Fruit fly (Drosophila melanogaster) whole organism, embryonic: ENCODE data around the gene alpha-Est8.

ENCODE experiments used
- Adf1 ChIP-seq: fragments of 200-800 bp; sonication (Bioruptor generic); IDR thresholded peaks from 2 replicates; pipeline ENCODE4 v1.3.6; 2022; ENCODE audit warnings: missing biosample characterization, missing genetic modification characterization
- BEAF-32 ChIP-seq: fragments of 200-800 bp; sonication (Bioruptor generic); optimal IDR thresholded peaks from 3 replicates; lab custom pipeline; 2017; ENCODE audit warnings: missing biosample characterization, missing genetic modification characterization, mild to moderate bottlenecking, moderate library complexity, missing genetic modification reagents
- CG10959 ChIP-seq: fragments of 200-800 bp; sonication (Bioruptor generic); IDR thresholded peaks from 2 replicates; pipeline ENCODE4 v1.3.6; 2022; ENCODE audit warnings: missing biosample characterization, missing genetic modification characterization
- CG10979 ChIP-seq: fragments of 200-800 bp; sonication (Bioruptor generic); optimal IDR thresholded peaks from 2 replicates; lab custom pipeline; 2018; ENCODE audit warnings: missing biosample characterization, mild to moderate bottlenecking, missing genetic modification characterization, moderate library complexity
- CG11247 ChIP-seq: fragments of 200-800 bp; sonication (Bioruptor generic); IDR thresholded peaks from 2 replicates; pipeline ENCODE4 v1.3.6; 2022; ENCODE audit warnings: missing biosample characterization, missing genetic modification characterization
- CG13296 ChIP-seq: fragments of 200-800 bp; sonication (Bioruptor generic); optimal IDR thresholded peaks from 3 replicates; lab custom pipeline; 2018; ENCODE audit warnings: missing biosample characterization, mild to moderate bottlenecking, missing genetic modification characterization
- CG14050 ChIP-seq: fragments of 200-800 bp; sonication (Bioruptor generic); IDR thresholded peaks from 3 replicates; pipeline ENCODE4 v1.3.6; 2022; ENCODE audit warnings: missing biosample characterization, missing genetic modification characterization
- CG14441 ChIP-seq: fragments of 200-800 bp; sonication (Bioruptor generic); IDR thresholded peaks from 2 replicates; pipeline ENCODE4 v1.3.6; 2022; ENCODE audit warnings: missing biosample characterization, missing genetic modification characterization
- CG18599 ChIP-seq: fragments of 200-800 bp; sonication (Bioruptor generic); optimal IDR thresholded peaks from 3 replicates; lab custom pipeline; 2017; ENCODE audit warnings: missing biosample characterization, missing genetic modification characterization, mild to moderate bottlenecking, moderate library complexity, missing genetic modification reagents
- CG2712 ChIP-seq: fragments of 200-800 bp; optimal IDR thresholded peaks from 3 replicates; lab custom pipeline; 2019; ENCODE audit warnings: missing biosample characterization, mild to moderate bottlenecking, missing genetic modification characterization, moderate library complexity
- CG31224 ChIP-seq: fragments of 200-800 bp; sonication (Bioruptor generic); IDR thresholded peaks from 2 replicates; pipeline ENCODE4 v1.3.6; 2022; ENCODE audit warnings: missing biosample characterization, missing genetic modification characterization
- CG31388 ChIP-seq: fragments of 200-800 bp; sonication (Bioruptor generic); optimal IDR thresholded peaks from 2 replicates; lab custom pipeline; 2016; ENCODE audit warnings: missing biosample characterization, missing genetic modification characterization
- CG3281 ChIP-seq: fragments of 200-800 bp; sonication (Bioruptor generic); optimal IDR thresholded peaks from 3 replicates; lab custom pipeline; 2017; ENCODE audit warnings: missing biosample characterization, mild to moderate bottlenecking, missing genetic modification characterization
- CG7357 ChIP-seq: fragments of 200-800 bp; sonication (Bioruptor generic); IDR thresholded peaks from 3 replicates; pipeline ENCODE4 v1.3.6; 2022; ENCODE audit warnings: missing biosample characterization, missing genetic modification characterization
- CG7372 ChIP-seq: fragments of 200-800 bp; sonication (Bioruptor generic); IDR thresholded peaks from 2 replicates; pipeline ENCODE4 v1.3.6; 2022; ENCODE audit warnings: missing biosample characterization, missing genetic modification characterization
- CG7963 ChIP-seq: fragments of 200-800 bp; sonication (Bioruptor generic); IDR thresholded peaks from 3 replicates; pipeline ENCODE4 v1.3.6; 2022; ENCODE audit warnings: missing biosample characterization, missing genetic modification characterization; ENCODE audit not compliant: partially characterized antibody
- CG8290 ChIP-seq, 3 experiments: fragments of 200-800 bp; sonication (Bioruptor generic); optimal IDR thresholded peaks; 2 replicates each; lab custom pipeline; 2016 to 2019; ENCODE audit warnings: missing biosample characterization in 3 of 3, missing genetic modification characterization in 3 of 3, mild to moderate bottlenecking in 2 of 3, moderate library complexity in 1 of 3
- Doc2 ChIP-seq: fragments of 200-800 bp; sonication (Bioruptor generic); IDR thresholded peaks from 2 replicates; pipeline ENCODE4 v1.3.6; 2022; ENCODE audit warnings: missing biosample characterization, missing genetic modification characterization
- Fer2 ChIP-seq: fragments of 200-800 bp; sonication (Bioruptor generic); optimal IDR thresholded peaks from 2 replicates; lab custom pipeline; 2018; ENCODE audit warnings: missing biosample characterization, mild to moderate bottlenecking, missing genetic modification characterization, moderate library complexity
- HLH3B ChIP-seq: fragments of 200-800 bp; sonication (Bioruptor generic); IDR thresholded peaks from 2 replicates; pipeline ENCODE4 v1.3.6; 2022; ENCODE audit warnings: missing biosample characterization, missing genetic modification characterization
- Hr51 ChIP-seq, 2 experiments: fragments of 200-800 bp; sonication (Bioruptor generic); optimal IDR thresholded peaks; 2 replicates in 1 of 2; 3 replicates in 1 of 2; lab custom pipeline; 2016 to 2018; ENCODE audit warnings: missing biosample characterization in 2 of 2, missing genetic modification characterization in 2 of 2, mild to moderate bottlenecking in 1 of 2, moderate library complexity in 1 of 2
- Meics ChIP-seq: fragments of 200-800 bp; sonication (Bioruptor generic); optimal IDR thresholded peaks from 2 replicates; lab custom pipeline; 2017; ENCODE audit warnings: missing biosample characterization, mild to moderate bottlenecking, missing genetic modification characterization
- Pdp1 ChIP-seq, 2 experiments: fragments of 200-800 bp; sonication (Bioruptor generic); optimal IDR thresholded peaks; 3 replicates each; lab custom pipeline; 2016; ENCODE audit warnings: missing biosample characterization in 2 of 2, missing genetic modification characterization in 2 of 2, mild to moderate bottlenecking in 1 of 2, moderate library complexity in 1 of 2
- Ravus ChIP-seq: fragments of 200-800 bp; sonication (Bioruptor generic); IDR thresholded peaks from 2 replicates; pipeline ENCODE4 v1.3.6; 2022; ENCODE audit warnings: missing biosample characterization, missing genetic modification characterization
- Rfx ChIP-seq: fragments of 200-800 bp; sonication (Bioruptor generic); IDR thresholded peaks from 2 replicates; pipeline ENCODE4 v1.3.6; 2022; ENCODE audit warnings: missing biosample characterization, missing genetic modification characterization
- Sox100B ChIP-seq: fragments of 200-800 bp; sonication (Bioruptor generic); optimal IDR thresholded peaks from 3 replicates; lab custom pipeline; 2018; ENCODE audit warnings: missing biosample characterization, mild to moderate bottlenecking, missing genetic modification characterization
- chm ChIP-seq: fragments of 200-800 bp; sonication (Bioruptor generic); IDR thresholded peaks from 2 replicates; pipeline ENCODE4 v1.3.6; 2022; ENCODE audit warnings: missing biosample characterization, missing genetic modification characterization
- crol ChIP-seq: fragments of 200-800 bp; sonication (Bioruptor generic); IDR thresholded peaks from 2 replicates; pipeline ENCODE4 v1.3.6; 2022; ENCODE audit warnings: missing biosample characterization, missing genetic modification characterization
- dati ChIP-seq: fragments of 200-800 bp; sonication (Bioruptor generic); IDR thresholded peaks from 2 replicates; pipeline ENCODE4 v1.3.6; 2022; ENCODE audit warnings: missing biosample characterization, missing genetic modification characterization
- disco-r ChIP-seq: fragments of 200-800 bp; sonication (Bioruptor generic); optimal IDR thresholded peaks from 2 replicates; lab custom pipeline; 2016; ENCODE audit warnings: missing biosample characterization, missing genetic modification characterization
- dmrt99B ChIP-seq: fragments of 200-800 bp; sonication (Bioruptor generic); optimal IDR thresholded peaks from 2 replicates; lab custom pipeline; 2018; ENCODE audit warnings: missing biosample characterization, mild to moderate bottlenecking, missing genetic modification characterization, moderate library complexity
- dpn ChIP-seq, 2 experiments: fragments of 200-800 bp; sonication (Bioruptor generic); optimal IDR thresholded peaks; 3 replicates each; lab custom pipeline; 2016; ENCODE audit warnings: missing biosample characterization in 2 of 2, missing genetic modification characterization in 2 of 2
- eve ChIP-seq, 2 experiments: fragments of >200 bp; optimal IDR thresholded peaks; 2 replicates each; lab custom pipeline; 2017; ENCODE audit warnings: missing biosample characterization in 2 of 2, missing genetic modification characterization in 2 of 2
- eyg ChIP-seq: fragments of 200-800 bp; sonication (Bioruptor generic); optimal IDR thresholded peaks from 3 replicates; lab custom pipeline; 2016; ENCODE audit warnings: missing biosample characterization, missing genetic modification characterization
- fd3F ChIP-seq: fragments of 200-800 bp; sonication (Bioruptor generic); optimal IDR thresholded peaks from 2 replicates; lab custom pipeline; 2018; ENCODE audit warnings: missing biosample characterization, mild to moderate bottlenecking, missing genetic modification characterization, moderate library complexity
- gcm2 ChIP-seq: fragments of 200-800 bp; sonication (Bioruptor generic); optimal IDR thresholded peaks from 2 replicates; lab custom pipeline; 2016; ENCODE audit warnings: missing biosample characterization, missing genetic modification characterization
- gfzf ChIP-seq: fragments of 200-800 bp; sonication (Bioruptor generic); optimal IDR thresholded peaks from 2 replicates; lab custom pipeline; 2016; ENCODE audit warnings: missing biosample characterization, mild to moderate bottlenecking, missing genetic modification characterization, moderate library complexity
- jigr1 ChIP-seq: fragments of 200-800 bp; sonication (Bioruptor generic); IDR thresholded peaks from 3 replicates; pipeline ENCODE4 v1.3.6; 2022; ENCODE audit warnings: missing biosample characterization, missing genetic modification characterization
- knrl ChIP-seq: fragments of 200-800 bp; sonication (Bioruptor generic); IDR thresholded peaks from 3 replicates; pipeline ENCODE4 v1.3.6; 2022; ENCODE audit warnings: missing biosample characterization, missing genetic modification characterization; ENCODE audit not compliant: partially characterized antibody
- mam ChIP-seq: fragments of 200-800 bp; sonication (Bioruptor generic); optimal IDR thresholded peaks from 3 replicates; lab custom pipeline; 2016; ENCODE audit warnings: missing biosample characterization, missing genetic modification characterization
- pho ChIP-seq: fragments of 200-800 bp; sonication (Bioruptor generic); optimal IDR thresholded peaks from 2 replicates; lab custom pipeline; 2016; ENCODE audit warnings: missing biosample characterization, missing genetic modification characterization
- row ChIP-seq: fragments of 200-800 bp; sonication (Bioruptor generic); IDR thresholded peaks from 3 replicates; pipeline ENCODE4 v1.3.6; 2022; ENCODE audit warnings: missing biosample characterization, missing genetic modification characterization
- sd ChIP-seq: fragments of 200-800 bp; sonication (Bioruptor generic); optimal IDR thresholded peaks from 3 replicates; lab custom pipeline; 2018; ENCODE audit warnings: missing biosample characterization, mild to moderate bottlenecking, missing genetic modification characterization, moderate library complexity
- sim ChIP-seq: fragments of 200-800 bp; sonication (Bioruptor generic); IDR thresholded peaks from 2 replicates; pipeline ENCODE4 v1.3.6; 2022; ENCODE audit warnings: missing biosample characterization, missing genetic modification characterization
- slbo ChIP-seq: fragments of 200-800 bp; sonication (Bioruptor generic); IDR thresholded peaks from 2 replicates; pipeline ENCODE4 v1.3.6; 2022; ENCODE audit warnings: missing biosample characterization, missing genetic modification characterization
- sob ChIP-seq: fragments of 200-800 bp; sonication (Bioruptor generic); IDR thresholded peaks from 2 replicates; pipeline ENCODE4 v1.3.6; 2022; ENCODE audit warnings: missing biosample characterization, missing genetic modification characterization
- tgo ChIP-seq: fragments of 200-800 bp; sonication (Bioruptor generic); IDR thresholded peaks from 3 replicates; pipeline ENCODE4 v1.3.6; 2022; ENCODE audit warnings: missing biosample characterization, missing genetic modification characterization
- tx ChIP-seq: fragments of 200-800 bp; sonication (Bioruptor generic); optimal IDR thresholded peaks from 2 replicates; lab custom pipeline; 2016; ENCODE audit warnings: missing biosample characterization, missing genetic modification characterization
- vfl ChIP-seq: fragments of 200-800 bp; sonication (Bioruptor generic); optimal IDR thresholded peaks from 2 replicates; lab custom pipeline; 2016; ENCODE audit warnings: missing biosample characterization, missing genetic modification characterization
- zfh1 ChIP-seq: fragments of 200-800 bp; sonication (Bioruptor generic); IDR thresholded peaks from 3 replicates; pipeline ENCODE4 v1.3.6; 2022; ENCODE audit warnings: missing biosample characterization, missing genetic modification characterization

The alpha-Est8 gene

dm6 chr3R:7500513-7500912 lies 15.0 kb downstream of the alpha-Est8 start (continued):
- TF ChIP-seq BEAF-32 (GFP tag; lab: Kevin White, UChicago) (no peak), CG14441 (peak; percentile 43; the same call in 1 of the 2 replicates), vfl (no peak), CG14050 (GFP tag; lab: Robert Waterston, UW) (no peak), CG7963 (GFP tag; lab: Robert Waterston, UW) (no peak), CG31388 (GFP tag; lab: Kevin White, UChicago) (no peak), tx (GFP tag; lab: Kevin White, UChicago) (peak; percentile 15), sim (no peak), HLH3B (GFP tag; lab: Robert Waterston, UW) (0 out of 2 replicates have a peak, but pooled peaks have one; percentile 23), pho (peak; percentile 2), CG10959 (GFP tag; lab: Robert Waterston, UW) (no peak), CG3281 (GFP tag; lab: Kevin White, UChicago) (peak; percentile 30), Sox100B (GFP tag; lab: Kevin White, UChicago) (no peak), chm (GFP tag; lab: Robert Waterston, UW) (no peak), Pdp1 (GFP tag; optimal IDR thresholded peaks at IDR 0.05; lab: Kevin White, UChicago) (peak in 1 of 2 experiments; percentile 9), zfh1 (peak; percentile 36; the same call in 1 of the 3 replicates), CG31224 (0 out of 2 replicates have a peak, but pooled peaks have one; percentile 11), dmrt99B (tag; lab: Kevin White, UChicago) (peak; percentile 15), knrl (GFP tag; lab: Robert Waterston, UW) (no peak), dati (GFP tag; lab: Robert Waterston, UW) (no peak), Adf1 (GFP tag; lab: Robert Waterston, UW) (peak; percentile 18; the same call in 1 of the 2 replicates), slbo (peak; percentile 80), Fer2 (tag; lab: Kevin White, UChicago) (no peak), jigr1 (no peak), sd (peak; percentile 82), disco-r (GFP tag; lab: Kevin White, UChicago) (no peak), CG18599 (GFP tag; lab: Kevin White, UChicago) (peak; percentile 24), CG13296 (GFP tag; lab: Kevin White, UChicago) (no peak), CG11247 (GFP tag; lab: Robert Waterston, UW) (peak; percentile 17; the same call in 1 of the 2 replicates), CG2712 (tag; lab: Kevin White, UChicago) (no peak), row (GFP tag; lab: Robert Waterston, UW) (peak; percentile 70), dpn (GFP tag; optimal IDR thresholded peaks at IDR 0.05; lab: Kevin White, UChicago) (peak in 1 of 2 experiments; percentile 51), gfzf (GFP tag; lab: Kevin White, UChicago) (no peak), eyg (no peak), crol (GFP tag; lab: Robert Waterston, UW) (no peak), CG7372 (peak; percentile 75), fd3F (GFP tag; lab: Kevin White, UChicago) (peak; percentile 37), CG8290 (GFP tag; optimal IDR thresholded peaks at IDR 0.05; lab: Kevin White, UChicago) (no peak), CG8290 (tag; optimal IDR thresholded peaks at IDR 0.05; lab: Kevin White, UChicago) (peak in 1 of 2 experiments; percentile 6), gcm2 (GFP tag; lab: Kevin White, UChicago) (no peak), Meics (GFP tag; lab: Kevin White, UChicago) (peak; percentile 36), tgo (GFP tag; lab: Robert Waterston, UW) (0 out of 3 replicates have a peak, but pooled peaks have one; percentile 14), eve (GFP tag; optimal IDR thresholded peaks at IDR 0.05; lab: Kevin White, UChicago) (peak in 1 of 2 experiments; percentile 21), Hr51 (GFP tag; optimal IDR thresholded peaks at IDR 0.05; lab: Kevin White, UChicago) (peak in 1 of 2 experiments; percentile 54), CG10979 (tag; lab: Kevin White, UChicago) (no peak), Doc2 (GFP tag; lab: Robert Waterston, UW) (no peak), Rfx (GFP tag; lab: Robert Waterston, UW) (peak; percentile 59), CG7357 (GFP tag; lab: Robert Waterston, UW) (no peak), Ravus (GFP tag; lab: Robert Waterston, UW) (no peak; the same call in 1 of the 2 replicates), sob (GFP tag; lab: Robert Waterston, UW) (peak; percentile 43; the same call in 1 of the 2 replicates), mam (GFP tag; lab: Kevin White, UChicago) (peak; percentile 36)
